Worm (Caenorhabditis elegans) whole organism, early embryonic: ENCODE results near the gene tag-52.

Experiments used
- F13C5.2 ChIP-seq: sonication (generic microtip); optimal IDR thresholded peaks from 2 replicates; lab custom pipeline; 2017; ENCODE audit warnings: mild to moderate bottlenecking, missing genetic modification characterization, inconsistent platforms, missing compliant biosample characterization
- hmbx-1 ChIP-seq: sonication (generic microtip); optimal IDR thresholded peaks from 2 replicates; lab custom pipeline; 2016; ENCODE audit warnings: mild to moderate bottlenecking, missing genetic modification characterization, missing compliant biosample characterization
- pes-1 ChIP-seq: fragments of 200-800 bp; sonication (Bioruptor generic); IDR thresholded peaks from 2 replicates; pipeline ENCODE4 v1.3.6; 2022; ENCODE audit warnings: missing genetic modification reagents, missing genetic modification characterization, missing compliant biosample characterization

Gene tag-52

DNA sequence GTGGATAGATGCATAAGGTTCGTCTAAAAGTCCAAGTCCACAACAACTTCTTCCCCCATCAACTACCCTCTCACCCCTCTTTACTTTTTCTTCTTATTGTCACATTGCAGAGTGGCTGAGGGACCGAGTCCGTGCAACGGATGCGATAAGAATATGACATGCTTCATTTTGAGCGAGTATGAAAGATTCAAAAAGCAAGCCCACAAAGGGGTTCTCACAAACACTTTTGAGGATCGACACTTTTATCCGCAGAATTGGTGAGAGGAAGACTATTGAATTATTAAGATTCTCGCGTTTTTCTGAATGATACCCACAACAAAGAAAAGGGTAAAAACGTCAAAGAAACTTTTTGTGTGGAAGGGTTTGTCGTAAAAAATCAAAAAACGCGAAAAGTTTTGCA is 52.8 kb downstream of the tag-52 start:
- TF ChIP-seq pes-1, result no peak
- no peak for TF ChIP-seq F13C5.2 (tag; lab: Kevin White, UChicago)
- TF ChIP-seq hmbx-1 (tag; lab: Kevin White, UChicago), result no peak
